Fruit fly (Drosophila melanogaster) S2 (cell line): ENCODE results near the gene Evi5.

Experiments used
- CG8478 ChIP-seq: fragments of >200 bp; optimal IDR thresholded peaks from 2 replicates; lab custom pipeline; 2018
- CTCF ChIP-seq, 2 experiments: fragments of >200 bp; optimal IDR thresholded peaks; 2 replicates each; lab custom pipeline; 2018

The Evi5 gene

dm6 chrX:11417322-11417721 lies 36.9 kb downstream of the Evi5 start, which contains the start of the genes Gr10a and Or10a:
Gene Gr10a (minus strand): TSS chrX:11417422.
Gene Or10a (minus strand): TSS chrX:11417422.
- no peak for TF ChIP-seq CTCF (optimal IDR thresholded peaks at IDR 0.05; lab: Kevin White, UChicago)
- TF ChIP-seq CG8478 (lab: Kevin White, UChicago), result no peak

dm6 chrX:11413090-11413489 lies 41.1 kb downstream of the Evi5 start, which contains the start of gene Gr10b:
Gene Gr10b (minus strand): TSS chrX:11413190.
- TF ChIP-seq CTCF (optimal IDR thresholded peaks at IDR 0.05; lab: Kevin White, UChicago) (no peak), CG8478 (lab: Kevin White, UChicago) (no peak)

- TF ChIP-seq CG8478 (lab: Kevin White, UChicago), result no peak
- no peak for TF ChIP-seq CTCF (optimal IDR thresholded peaks at IDR 0.05; lab: Kevin White, UChicago)
These were observed 44.5 kb downstream of the Evi5 start, which contains the start of gene CG15196 for dm6 chrX:11409647-11410046. Gene CG15196 (plus strand): TSS chrX:11409947.

dm6 chrX:11404247-11404646 lies 49.9 kb downstream of the Evi5 start:
- no peak for TF ChIP-seq CTCF (optimal IDR thresholded peaks at IDR 0.05; lab: Kevin White, UChicago)
- no peak for TF ChIP-seq CG8478 (lab: Kevin White, UChicago)

DNA sequence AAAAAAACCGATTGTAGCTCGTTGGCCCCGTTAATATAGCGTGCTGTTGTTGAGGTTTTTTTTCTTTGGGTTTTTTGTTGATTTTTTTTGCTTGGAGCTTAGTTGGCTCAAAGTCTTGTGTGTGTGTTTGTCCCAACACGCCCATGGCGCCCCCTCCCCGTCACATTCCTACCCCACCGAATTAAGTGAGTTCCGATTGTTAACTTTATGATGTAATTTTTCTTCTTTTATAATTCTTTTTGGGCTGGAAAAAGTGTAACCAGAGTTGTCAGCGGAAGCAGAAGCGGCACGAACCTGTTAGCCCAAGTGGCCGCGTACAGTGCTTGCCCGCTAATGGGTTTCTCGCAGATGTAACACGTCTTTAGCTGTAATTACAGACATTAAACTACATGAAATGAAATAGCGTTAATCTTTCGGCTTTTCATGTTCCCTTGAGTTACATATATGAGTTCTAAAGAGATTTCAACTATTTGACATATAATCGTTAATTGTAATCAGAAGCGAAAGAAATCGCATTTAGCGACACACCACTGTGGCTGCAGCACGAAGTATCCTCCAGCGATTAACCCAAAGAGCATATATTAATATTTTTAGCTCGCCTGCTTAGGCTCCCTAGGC lies 61.1 kb downstream of the Evi5 start:
- no peak for TF ChIP-seq CG8478 (lab: Kevin White, UChicago)
- TF ChIP-seq CTCF (optimal IDR thresholded peaks at IDR 0.05; lab: Kevin White, UChicago), result no peak

DNA sequence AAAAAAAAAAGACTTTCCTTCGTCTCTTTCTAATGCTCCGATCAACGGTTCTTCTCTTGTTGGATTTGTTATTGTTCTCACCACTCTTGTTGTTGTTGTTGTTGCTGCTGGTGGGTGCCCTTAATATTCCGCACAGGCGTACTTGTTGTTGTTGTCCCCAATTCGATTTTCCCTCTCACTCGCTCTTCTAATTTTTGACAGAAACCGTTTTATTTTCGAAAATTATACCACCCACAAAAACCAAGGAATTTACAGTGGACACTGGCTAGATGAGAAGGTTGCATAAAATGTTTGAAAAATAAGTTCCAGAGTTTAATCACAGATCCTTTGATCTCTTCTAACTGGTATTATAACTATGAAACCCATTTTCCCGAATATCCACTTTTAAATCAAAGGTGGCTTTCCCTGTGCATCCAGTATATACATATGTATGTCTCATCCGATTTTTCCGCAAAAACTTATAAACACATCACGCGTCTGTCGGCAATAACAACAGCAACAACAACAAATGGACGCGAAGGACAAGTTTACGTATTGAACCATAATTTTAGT lies 62.7 kb downstream of the Evi5 start:
- TF ChIP-seq CTCF (optimal IDR thresholded peaks at IDR 0.05; lab: Kevin White, UChicago) (no peak), CG8478 (lab: Kevin White, UChicago) (no peak)

dm6 chrX:11390625-11391363 lies 63.4 kb downstream of the Evi5 start:
- TF ChIP-seq CG8478 (lab: Kevin White, UChicago) (no peak), CTCF (optimal IDR thresholded peaks at IDR 0.05; lab: Kevin White, UChicago) (no peak)

DNA sequence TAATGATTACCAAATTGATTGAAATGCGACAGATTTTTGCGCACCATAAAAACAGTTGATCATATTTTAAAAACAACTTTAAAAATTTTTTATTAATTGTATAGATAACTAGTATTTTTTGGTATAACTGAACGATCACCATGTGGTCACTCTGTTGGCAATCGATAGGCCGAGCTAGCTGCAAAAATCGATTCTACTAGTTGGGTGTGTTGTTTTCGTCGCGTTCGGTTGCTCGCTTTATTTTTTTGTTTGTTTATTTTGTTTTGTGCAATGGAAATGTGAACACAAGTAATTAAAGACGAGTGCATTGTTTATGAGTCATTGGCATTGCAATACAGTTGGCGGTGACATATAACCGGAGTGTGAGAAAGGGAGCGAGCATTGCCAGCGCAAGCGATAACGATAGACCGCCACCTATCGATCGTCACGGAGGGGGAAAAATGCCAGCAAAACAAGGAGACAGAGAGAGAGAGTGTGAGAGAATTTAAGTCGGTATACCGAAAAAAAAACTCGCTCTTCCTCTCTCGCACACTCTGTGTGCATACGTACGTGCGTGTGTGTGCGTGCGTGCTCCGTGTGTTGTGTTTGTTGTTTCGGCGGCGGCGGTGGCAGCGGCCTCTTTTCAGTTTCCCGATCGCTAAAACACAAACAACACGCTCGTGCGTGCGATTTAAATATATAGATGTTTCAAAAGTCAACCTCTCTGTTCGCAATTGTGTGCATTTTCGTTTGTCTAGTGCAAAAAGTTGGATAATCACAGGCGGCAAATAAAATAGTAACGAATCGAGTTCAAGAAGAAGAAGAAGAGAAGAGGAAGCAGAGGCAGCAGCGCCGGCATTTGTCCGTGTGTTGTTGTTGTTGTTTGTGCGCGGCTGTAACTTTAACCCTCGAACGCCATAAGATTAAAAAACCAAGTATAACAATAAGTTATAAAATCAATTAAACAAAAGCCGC lies 64.4 kb downstream of the Evi5 start:
- TF ChIP-seq CTCF (optimal IDR thresholded peaks at IDR 0.05; lab: Kevin White, UChicago) (no peak), CG8478 (lab: Kevin White, UChicago) (no peak)

DNA sequence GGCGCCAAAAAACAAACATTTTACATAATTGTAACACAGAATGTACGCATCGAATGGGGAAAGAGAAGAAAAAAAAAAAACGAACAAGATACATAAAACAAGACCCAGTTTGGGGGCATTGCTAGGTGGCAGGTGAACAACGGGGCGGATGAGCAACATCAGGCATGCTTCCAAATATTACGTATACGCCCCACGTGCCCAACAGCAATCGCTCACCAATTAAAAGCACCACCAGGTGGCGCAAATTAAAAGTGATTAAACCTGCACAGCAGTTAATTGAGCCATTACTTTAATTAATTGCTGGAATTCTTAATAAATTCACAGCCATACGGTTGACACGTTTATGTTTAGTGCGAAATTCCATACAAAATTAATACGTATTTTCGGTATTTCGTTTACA lies 68.7 kb downstream of the Evi5 start:
- TF ChIP-seq CG8478 (lab: Kevin White, UChicago), result no peak
- TF ChIP-seq CTCF (optimal IDR thresholded peaks at IDR 0.05; lab: Kevin White, UChicago), result no peak

DNA sequence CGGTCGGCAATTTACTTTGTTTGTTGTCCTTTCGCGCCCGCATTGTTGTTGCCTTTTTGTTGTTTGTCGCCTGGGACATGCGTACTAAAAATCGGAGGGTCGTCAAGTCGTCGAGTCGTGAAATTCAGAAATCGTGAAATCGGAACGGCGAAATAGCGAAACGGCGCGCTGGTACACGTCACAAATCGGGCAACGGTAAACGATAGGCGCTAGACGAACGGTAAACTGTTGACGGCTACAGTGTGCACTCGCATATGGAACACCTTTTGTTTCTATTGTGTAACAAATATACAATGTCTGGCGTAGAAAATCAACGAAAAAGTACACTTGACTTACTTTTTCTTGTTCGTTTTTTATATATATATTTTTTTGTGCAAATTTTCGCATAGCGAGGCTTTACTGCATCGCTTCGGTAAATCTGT lies 70.2 kb downstream of the Evi5 start:
- no peak for TF ChIP-seq CG8478 (lab: Kevin White, UChicago)

DNA sequence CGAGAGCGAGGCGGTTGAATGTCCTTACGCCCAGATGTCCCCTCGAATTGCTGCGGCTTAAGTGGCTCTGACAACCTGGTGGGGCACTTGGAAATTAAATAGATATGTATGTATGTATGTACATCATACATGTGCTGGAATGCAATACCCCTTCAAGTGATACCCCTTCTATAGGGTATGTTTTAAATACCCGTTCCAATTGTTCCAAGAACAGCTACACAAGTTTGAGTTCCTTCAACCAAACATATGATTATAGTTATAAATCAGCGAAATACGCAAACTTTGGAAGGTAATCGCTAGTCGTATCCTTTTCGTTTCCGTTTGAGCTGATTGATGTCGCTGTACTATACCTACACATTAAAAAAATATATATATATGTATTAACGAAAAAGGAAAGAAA lies 70.7 kb downstream of the Evi5 start:
- TF ChIP-seq CTCF (optimal IDR thresholded peaks at IDR 0.05; lab: Kevin White, UChicago), result no peak
- TF ChIP-seq CG8478 (lab: Kevin White, UChicago), result no peak

DNA sequence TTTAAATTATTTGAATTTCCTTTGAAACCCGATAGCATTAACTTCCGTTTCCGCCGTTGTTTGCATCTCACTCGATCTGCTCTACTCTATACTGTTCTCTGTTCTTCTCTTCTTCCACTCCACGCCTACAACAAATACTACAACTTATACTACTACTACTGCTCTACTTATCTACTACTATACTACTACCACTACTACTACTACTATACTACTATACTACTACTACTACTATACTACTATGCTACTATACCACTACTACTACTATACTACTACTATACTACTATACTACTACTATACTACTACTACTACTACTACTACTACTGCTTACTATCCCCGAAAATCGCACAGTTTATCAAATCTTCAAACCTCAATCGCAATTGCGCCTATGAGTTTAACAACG lies 71.6 kb downstream of the Evi5 start:
- no peak for TF ChIP-seq CG8478 (lab: Kevin White, UChicago)
- no peak for TF ChIP-seq CTCF (optimal IDR thresholded peaks at IDR 0.05; lab: Kevin White, UChicago)
